Worm (Caenorhabditis elegans): ENCODE data around the gene ttbk-2.2.

The ttbk-2.2 gene

ce11 chrIV:5033276-5033675 lies 33.5 kb downstream of the ttbk-2.2 start, which contains the start of gene C09B9.4:
Gene C09B9.4, minus strand, starts transcription at chrIV:5033376.
- no peak for TF ChIP-seq set-16 (GFP tag; IDR thresholded peaks at IDR 0.05)
- no peak for TF ChIP-seq ceh-44 (GFP tag; IDR thresholded peaks at IDR 0.05)
- TF ChIP-seq F49E8.2 (tag; optimal IDR thresholded peaks at IDR 0.05; ENCODE audit: borderline replicate concordance): no peak
- no peak for TF ChIP-seq ceh-20 (GFP tag; IDR thresholded peaks at IDR 0.05)
- TF ChIP-seq php-3 (GFP tag; IDR thresholded peaks at IDR 0.05): no peak
- no peak for TF ChIP-seq dmd-9 (GFP tag; IDR thresholded peaks at IDR 0.05)
- no peak for TF ChIP-seq zag-1 (tag; optimal IDR thresholded peaks at IDR 0.05)
- no peak for TF ChIP-seq R02D3.7 (tag; optimal IDR thresholded peaks at IDR 0.05)
- no peak for TF ChIP-seq ztf-11 (tag; optimal IDR thresholded peaks at IDR 0.05)

ce11 chrIV:5031346-5031745 lies 35.4 kb downstream of the ttbk-2.2 start:
- no peak for TF ChIP-seq ctbp-1 (GFP tag; IDR thresholded peaks at IDR 0.05)
- TF ChIP-seq aha-1 (tag): peak; percentile 90
- no peak for TF ChIP-seq F10B5.3 (tag; optimal IDR thresholded peaks at IDR 0.05)

ce11 chrIV:5028978-5029377 lies 37.8 kb downstream of the ttbk-2.2 start, which contains the start of the genes best-6 and C09B9.2:
Gene best-6, minus strand, starts transcription at chrIV:5029078.
Gene C09B9.2, plus strand, starts transcription at chrIV:5029291.
- TF ChIP-seq ceh-82 (tag; optimal IDR thresholded peaks at IDR 0.05) (no peak), unc-62 (GFP tag; optimal IDR thresholded peaks at IDR 0.05 in 1 of 2) (peak in 1 of 2 experiments; percentile 87), unc-62 (tag; optimal IDR thresholded peaks at IDR 0.05) (no peak), Y5F2A.4 (GFP tag; optimal IDR thresholded peaks at IDR 0.05) (no peak), nhr-42 (GFP tag; IDR thresholded peaks at IDR 0.05) (no peak), php-3 (GFP tag; IDR thresholded peaks at IDR 0.05) (no peak)

- TF ChIP-seq ctbp-1 (GFP tag; IDR thresholded peaks at IDR 0.05) (no peak), F49E8.2 (tag; optimal IDR thresholded peaks at IDR 0.05; ENCODE audit: borderline replicate concordance) (no peak), nhr-6 (tag; optimal IDR thresholded peaks at IDR 0.05) (no peak), nhr-28 (tag; optimal IDR thresholded peaks at IDR 0.05) (no peak), zfp-3 (GFP tag; conservative IDR thresholded peaks at IDR 0.05) (no peak), lin-38 (GFP tag; IDR thresholded peaks at IDR 0.05) (no peak), nhr-41 (GFP tag; IDR thresholded peaks at IDR 0.05) (no peak), egl-43 (GFP tag; IDR thresholded peaks at IDR 0.05) (no peak), F44E2.7 (GFP tag; IDR thresholded peaks at IDR 0.05) (no peak)
Measured at ce11 chrIV:5025646-5026045, 41.1 kb downstream of the ttbk-2.2 start, which contains the start of gene C09B9.85. Gene C09B9.85, minus strand, starts transcription at chrIV:5025746.

ce11 chrIV:5020533-5020932 lies 46.3 kb downstream of the ttbk-2.2 start, which contains the start of gene T28H11.8:
Gene T28H11.8, minus strand, starts transcription at chrIV:5020633.
- TF ChIP-seq mep-1 (tag; optimal IDR thresholded peaks at IDR 0.05) (no peak), aha-1 (tag) (peak; percentile 30)

DNA sequence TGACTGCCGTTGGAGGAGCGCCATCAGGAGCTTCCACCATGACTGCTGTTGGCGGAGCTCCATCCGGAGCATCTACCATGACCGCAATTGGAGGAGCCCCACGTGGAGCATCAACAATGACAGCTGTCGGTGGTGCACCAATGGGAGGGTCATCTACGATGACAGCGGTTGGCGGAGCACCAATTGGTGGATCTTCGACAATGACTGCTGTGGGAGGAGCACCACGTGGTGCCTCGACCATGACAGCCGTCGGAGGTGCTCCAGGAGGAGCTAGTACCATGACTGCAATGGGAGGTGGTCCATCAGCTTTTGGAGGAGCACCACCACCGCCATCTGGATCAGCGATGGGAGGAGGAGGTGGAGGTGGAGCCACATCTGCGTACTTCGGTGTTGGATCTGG lies 49.7 kb downstream of the ttbk-2.2 start, which contains the start of gene T28H11.7:
T28H11.7 (minus strand) TSS at position 101 of the 400 bp plus-strand sequence.
- peak; percentile 82 for TF ChIP-seq set-16 (GFP tag; IDR thresholded peaks at IDR 0.05)

DNA sequence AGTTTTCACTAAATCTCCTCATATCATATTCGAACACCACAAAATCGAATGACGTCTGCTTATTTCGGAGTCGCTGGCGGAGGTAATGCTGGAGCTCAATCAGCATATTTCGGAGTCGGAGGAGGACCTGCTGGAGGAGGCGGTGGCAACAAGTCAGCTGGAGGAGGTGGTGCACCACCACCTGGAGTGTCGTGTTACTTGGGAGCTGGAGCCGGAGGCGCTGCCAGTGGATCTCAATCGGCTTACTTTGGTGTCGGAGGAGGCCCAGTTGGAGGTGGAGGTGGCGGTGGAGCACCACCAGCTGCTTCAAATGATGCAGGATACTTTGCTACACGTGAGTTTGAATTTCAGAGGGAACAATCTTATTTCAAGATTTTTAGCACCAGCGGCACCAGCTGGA lies 50.3 kb downstream of the ttbk-2.2 start, which contains the start of gene ssq-4:
ssq-4 (plus strand) TSS at position 19 of the 400 bp plus-strand sequence.
- TF ChIP-seq set-16 (GFP tag; IDR thresholded peaks at IDR 0.05): peak; percentile 83

Data from whole organism, L4 larva.